Worm (Caenorhabditis elegans): ENCODE data around the gene C34C12.2.
A peak's percentile ranks its signal among the peaks of the same experiment; 100 is the strongest.
"Not testable (repeated sequence)": the region's sequence is repeated elsewhere in the genome, so short reads cannot be mapped to it uniquely, and the experiment has no call there.

C34C12.2 gene

ce11 chrIII:3453486-3453885 is at the start of gene C34C12.2:
Gene C34C12.2, plus strand, starts transcription at chrIII:3453786.
- not testable (repeated sequence) for TF ChIP-seq egl-43 (GFP tag; IDR thresholded peaks at IDR 0.05); hif-1 (tag; optimal IDR thresholded peaks at IDR 0.05); php-3 (GFP tag; IDR thresholded peaks at IDR 0.05)

ce11 chrIII:3404354-3404913 is 49.2 kb upstream of the C34C12.2 start, which contains the start of the genes npp-9 and F59A2.5:
Gene npp-9, minus strand, starts transcription at chrIII:3404479.
Gene F59A2.5, plus strand, starts transcription at chrIII:3404863.
- TF ChIP-seq nhr-77 (tag; optimal IDR thresholded peaks at IDR 0.05) (peak; percentile 57), R02D3.7 (tag; optimal IDR thresholded peaks at IDR 0.05) (peak; percentile 86), zip-2 (tag; optimal IDR thresholded peaks at IDR 0.05) (no peak), ceh-20 (GFP tag; IDR thresholded peaks at IDR 0.05) (no peak), unc-130 (GFP tag; optimal IDR thresholded peaks at IDR 0.05) (peak; percentile 46), aha-1 (tag) (peak; percentile 86), lsy-2 (tag; optimal IDR thresholded peaks at IDR 0.05) (peak in 1 of 2 experiments; percentile 76), egl-43 (GFP tag; IDR thresholded peaks at IDR 0.05) (no peak), dmd-8 (GFP tag; IDR thresholded peaks at IDR 0.05) (no peak), vab-7 (GFP tag; IDR thresholded peaks at IDR 0.05) (no peak), snpc-1.2 (GFP tag; IDR thresholded peaks at IDR 0.05) (no peak), F49E8.2 (tag; optimal IDR thresholded peaks at IDR 0.05; ENCODE audit: borderline replicate concordance) (peak; percentile 30), mep-1 (tag; optimal IDR thresholded peaks at IDR 0.05) (peak; percentile 36), hlh-30 (tag; optimal IDR thresholded peaks at IDR 0.05; ENCODE audit: insufficient read depth) (peak; percentile 70), lin-38 (GFP tag; IDR thresholded peaks at IDR 0.05) (peak; percentile 52), ceh-82 (tag; optimal IDR thresholded peaks at IDR 0.05) (no peak), lin-15B (tag; optimal IDR thresholded peaks at IDR 0.05) (no peak), nhr-6 (tag; optimal IDR thresholded peaks at IDR 0.05) (peak; percentile 3), dpl-1 (GFP tag; optimal IDR thresholded peaks at IDR 0.05) (peak; percentile 73), mdl-1 (tag; optimal IDR thresholded peaks at IDR 0.05) (peak in 1 of 2 experiments; percentile 42), saeg-2 (GFP tag; IDR thresholded peaks at IDR 0.05) (no peak), ztf-7 (tag; optimal IDR thresholded peaks at IDR 0.05) (no peak), dve-1 (tag; optimal IDR thresholded peaks at IDR 0.05; ENCODE audit: insufficient read depth) (peak; percentile 19), rbr-2 (tag; optimal IDR thresholded peaks at IDR 0.05) (peak; percentile 0), ceh-28 (tag; optimal IDR thresholded peaks at IDR 0.05) (no peak), lim-7 (GFP tag; IDR thresholded peaks at IDR 0.05) (no peak), tag-97 (GFP tag; IDR thresholded peaks at IDR 0.05) (no peak), mxl-2 (GFP tag; conservative IDR thresholded peaks at IDR 0.05) (no peak), cey-2 (tag; optimal IDR thresholded peaks at IDR 0.05; ENCODE audit: borderline replicate concordance, insufficient read depth) (no peak), ceh-44 (GFP tag; IDR thresholded peaks at IDR 0.05) (no peak), F37D6.2 (tag; optimal IDR thresholded peaks at IDR 0.05) (no peak), hlh-11 (tag; optimal IDR thresholded peaks at IDR 0.05) (peak; percentile 21)

ce11 chrIII:3405535-3405934 is 48.1 kb upstream of the C34C12.2 start, which contains the start of gene golg-4:
Gene golg-4, plus strand, starts transcription at chrIII:3405568.
- no peak for TF ChIP-seq unc-130 (GFP tag; optimal IDR thresholded peaks at IDR 0.05)
- TF ChIP-seq daf-12 (tag; optimal IDR thresholded peaks at IDR 0.05) = no peak
- TF ChIP-seq T26A8.4 (GFP tag; IDR thresholded peaks at IDR 0.05) = peak; percentile 29; the same call in 1 of the 2 replicates
- TF ChIP-seq Y5F2A.4 (GFP tag; optimal IDR thresholded peaks at IDR 0.05) = no peak
- TF ChIP-seq pqm-1 (tag; optimal IDR thresholded peaks at IDR 0.05) = no peak
- no peak for TF ChIP-seq mxl-2 (GFP tag; conservative IDR thresholded peaks at IDR 0.05)
- no peak for TF ChIP-seq mdt-29 (GFP tag; IDR thresholded peaks at IDR 0.05)
- TF ChIP-seq ama-1 (optimal IDR thresholded peaks at IDR 0.05) = peak; percentile 35
- no peak for TF ChIP-seq dmd-9 (GFP tag; IDR thresholded peaks at IDR 0.05)
- 0 out of 2 replicates have a peak, but pooled peaks have one; percentile 12 for TF ChIP-seq php-3 (GFP tag; IDR thresholded peaks at IDR 0.05)
- TF ChIP-seq arid-1 (GFP tag; conservative IDR thresholded peaks at IDR 0.05) = no peak
- no peak for TF ChIP-seq nhr-25 (tag; optimal IDR thresholded peaks at IDR 0.05; ENCODE audit: borderline replicate concordance, insufficient read depth)
- no peak for TF ChIP-seq F49E8.2 (tag; optimal IDR thresholded peaks at IDR 0.05; ENCODE audit: borderline replicate concordance)
- no peak for TF ChIP-seq gei-8 (GFP tag; optimal IDR thresholded peaks at IDR 0.05)
- TF ChIP-seq nhr-28 (tag; optimal IDR thresholded peaks at IDR 0.05) = no peak
- no peak for TF ChIP-seq fos-1 (tag; optimal IDR thresholded peaks at IDR 0.05)
